Fruit fly (Drosophila melanogaster) whole organism, embryonic: Measurements from ENCODE around the gene CG15473.

ENCODE experiments used
- BEAF-32 ChIP-seq: fragments of 200-800 bp; sonication (Bioruptor generic); optimal IDR thresholded peaks from 3 replicates; lab custom pipeline; 2017; ENCODE audit warnings: missing biosample characterization, missing genetic modification characterization, mild to moderate bottlenecking, moderate library complexity, missing genetic modification reagents
- CG10431 ChIP-seq: fragments of 200-800 bp; sonication (Bioruptor generic); optimal IDR thresholded peaks from 3 replicates; lab custom pipeline; 2018; ENCODE audit warnings: missing biosample characterization, mild to moderate bottlenecking, missing genetic modification characterization
- CG12219 ChIP-seq: fragments of 200-800 bp; sonication (Bioruptor generic); optimal IDR thresholded peaks from 3 replicates; lab custom pipeline; 2018; ENCODE audit warnings: missing biosample characterization, mild to moderate bottlenecking, missing genetic modification characterization
- CG13296 ChIP-seq: fragments of 200-800 bp; sonication (Bioruptor generic); optimal IDR thresholded peaks from 3 replicates; lab custom pipeline; 2018; ENCODE audit warnings: missing biosample characterization, mild to moderate bottlenecking, missing genetic modification characterization
- CG15011 ChIP-seq: fragments of 200-800 bp; sonication (Bioruptor generic); optimal IDR thresholded peaks from 3 replicates; lab custom pipeline; 2018; ENCODE audit warnings: missing biosample characterization, mild to moderate bottlenecking, missing genetic modification characterization
- CG15514 ChIP-seq: fragments of 200-800 bp; sonication (Bioruptor generic); optimal IDR thresholded peaks from 3 replicates; lab custom pipeline; 2017; ENCODE audit warnings: missing biosample characterization, missing genetic modification characterization, mild to moderate bottlenecking, moderate library complexity, missing genetic modification reagents
- CG17568 ChIP-seq: fragments of 200-800 bp; sonication (Bioruptor generic); optimal IDR thresholded peaks from 2 replicates; lab custom pipeline; 2018; ENCODE audit warnings: missing biosample characterization, mild to moderate bottlenecking, missing genetic modification characterization, moderate library complexity
- CG2875 ChIP-seq: fragments of 200-800 bp; sonication (Bioruptor generic); optimal IDR thresholded peaks from 2 replicates; lab custom pipeline; 2017; ENCODE audit warnings: missing biosample characterization, mild to moderate bottlenecking, missing genetic modification characterization, missing genetic modification reagents
- CG33557 ChIP-seq: fragments of 200-800 bp; sonication (Bioruptor generic); optimal IDR thresholded peaks from 2 replicates; lab custom pipeline; 2019; ENCODE audit warnings: missing biosample characterization, mild to moderate bottlenecking, missing genetic modification characterization, moderate library complexity
- CG34376 ChIP-seq: fragments of 200-800 bp; sonication (Bioruptor generic); optimal IDR thresholded peaks from 2 replicates; lab custom pipeline; 2018; ENCODE audit warnings: missing biosample characterization, mild to moderate bottlenecking, missing genetic modification characterization
- CG34422 ChIP-seq: fragments of 200-800 bp; sonication (Bioruptor generic); IDR thresholded peaks from 3 replicates; pipeline ENCODE4 v1.3.6; 2022; ENCODE audit warnings: missing biosample characterization, missing genetic modification characterization
- CG42726 ChIP-seq: fragments of 200-800 bp; sonication (Bioruptor generic); IDR thresholded peaks from 2 replicates; pipeline ENCODE4 v1.3.6; 2022; ENCODE audit warnings: missing biosample characterization, missing genetic modification characterization; ENCODE audit not compliant: partially characterized antibody
- CG4360 ChIP-seq: fragments of 200-800 bp; sonication (Bioruptor generic); IDR thresholded peaks from 2 replicates; pipeline ENCODE4 v1.3.6; 2022; ENCODE audit warnings: missing biosample characterization, missing genetic modification characterization
- CG4404 ChIP-seq: fragments of 200-800 bp; sonication (Bioruptor generic); IDR thresholded peaks from 2 replicates; pipeline ENCODE4 v1.3.6; 2022; ENCODE audit warnings: missing biosample characterization, missing genetic modification characterization
- CG7357 ChIP-seq: fragments of 200-800 bp; sonication (Bioruptor generic); IDR thresholded peaks from 3 replicates; pipeline ENCODE4 v1.3.6; 2022; ENCODE audit warnings: missing biosample characterization, missing genetic modification characterization
- CG9437 ChIP-seq: fragments of 200-800 bp; sonication (Bioruptor generic); optimal IDR thresholded peaks from 2 replicates; lab custom pipeline; 2018; ENCODE audit warnings: missing biosample characterization, mild to moderate bottlenecking, missing genetic modification characterization
- CG9609 ChIP-seq: fragments of 200-800 bp; sonication (Bioruptor generic); optimal IDR thresholded peaks from 3 replicates; lab custom pipeline; 2016; ENCODE audit warnings: missing biosample characterization, missing genetic modification characterization
- CTCF ChIP-seq: fragments of 200-800 bp; sonication (Bioruptor generic); optimal IDR thresholded peaks from 2 replicates; lab custom pipeline; 2017; ENCODE audit warnings: missing biosample characterization, mild to moderate bottlenecking, missing genetic modification characterization, moderate library complexity
- Chrac-16 ChIP-seq: fragments of 200-800 bp; sonication (Bioruptor generic); optimal IDR thresholded peaks from 3 replicates; lab custom pipeline; 2016; ENCODE audit warnings: missing biosample characterization, missing genetic modification characterization
- CoRest ChIP-seq: fragments of 200-800 bp; sonication (Bioruptor generic); optimal IDR thresholded peaks from 3 replicates; lab custom pipeline; 2018; ENCODE audit warnings: missing biosample characterization, mild to moderate bottlenecking, missing genetic modification characterization, moderate library complexity
- D ChIP-seq, 2 experiments: fragments of 200-800 bp in 1 of 2; fragments of >200 bp in 1 of 2; sonication (Bioruptor generic) in 1 of 2; optimal IDR thresholded peaks; 2 replicates in 1 of 2; 3 replicates in 1 of 2; lab custom pipeline; 2017; ENCODE audit warnings: mild to moderate bottlenecking in 1 of 2, missing biosample characterization in 1 of 2, missing genetic modification characterization in 1 of 2, missing genetic modification reagents in 1 of 2
- Dad ChIP-seq: fragments of 200-800 bp; sonication (Bioruptor generic); optimal IDR thresholded peaks from 3 replicates; lab custom pipeline; 2016; ENCODE audit warnings: missing biosample characterization, missing genetic modification characterization
- Elba2 ChIP-seq: fragments of 200-800 bp; sonication (Bioruptor generic); optimal IDR thresholded peaks from 3 replicates; lab custom pipeline; 2016; ENCODE audit warnings: missing biosample characterization, missing genetic modification characterization
- Ets97D ChIP-seq: fragments of 200-800 bp; sonication (Bioruptor generic); optimal IDR thresholded peaks from 3 replicates; lab custom pipeline; 2016; ENCODE audit warnings: missing biosample characterization, missing genetic modification characterization
- Fer2 ChIP-seq: fragments of 200-800 bp; sonication (Bioruptor generic); optimal IDR thresholded peaks from 2 replicates; lab custom pipeline; 2018; ENCODE audit warnings: missing biosample characterization, mild to moderate bottlenecking, missing genetic modification characterization, moderate library complexity
- Hr39 ChIP-seq: fragments of >200 bp; optimal IDR thresholded peaks from 2 replicates; lab custom pipeline; 2017
- Jarid2 ChIP-seq: fragments of 200-800 bp; sonication (Bioruptor generic); optimal IDR thresholded peaks from 3 replicates; lab custom pipeline; 2017; ENCODE audit warnings: mild to moderate bottlenecking, missing biosample characterization, missing genetic modification reagents, missing genetic modification characterization
- Lhr ChIP-seq: fragments of 200-800 bp; sonication (Bioruptor generic); optimal IDR thresholded peaks from 3 replicates; lab custom pipeline; 2017; ENCODE audit warnings: mild to moderate bottlenecking, missing biosample characterization, missing genetic modification reagents, missing genetic modification characterization
- Lim3 ChIP-seq: fragments of 200-800 bp; sonication (Bioruptor generic); IDR thresholded peaks from 2 replicates; pipeline ENCODE4 v1.3.6; 2022; ENCODE audit warnings: missing biosample characterization, missing genetic modification characterization
- MESR4 ChIP-seq: fragments of 200-800 bp; sonication (Bioruptor generic); optimal IDR thresholded peaks from 2 replicates; lab custom pipeline; 2018; ENCODE audit warnings: missing biosample characterization, mild to moderate bottlenecking, missing genetic modification characterization, moderate library complexity
- MTF-1 ChIP-seq: fragments of 200-800 bp; sonication (Bioruptor generic); optimal IDR thresholded peaks from 2 replicates; lab custom pipeline; 2018; ENCODE audit warnings: missing biosample characterization, mild to moderate bottlenecking, missing genetic modification characterization, borderline replicate concordance
- Meics ChIP-seq: fragments of 200-800 bp; sonication (Bioruptor generic); optimal IDR thresholded peaks from 2 replicates; lab custom pipeline; 2017; ENCODE audit warnings: missing biosample characterization, mild to moderate bottlenecking, missing genetic modification characterization
- Mes4 ChIP-seq: fragments of 200-800 bp; sonication (Bioruptor generic); optimal IDR thresholded peaks from 2 replicates; lab custom pipeline; 2016; ENCODE audit warnings: missing biosample characterization, missing genetic modification characterization
- Side ChIP-seq: fragments of 200-800 bp; sonication (Bioruptor generic); optimal IDR thresholded peaks from 2 replicates; lab custom pipeline; 2016; ENCODE audit warnings: missing biosample characterization, missing genetic modification characterization
- dan ChIP-seq: fragments of 200-800 bp; sonication (Bioruptor generic); IDR thresholded peaks from 2 replicates; pipeline ENCODE4 v1.3.6; 2022; ENCODE audit warnings: missing biosample characterization, missing genetic modification characterization
- danr ChIP-seq: fragments of 200-800 bp; sonication (Bioruptor generic); IDR thresholded peaks from 2 replicates; pipeline ENCODE4 v1.3.6; 2022; ENCODE audit warnings: missing biosample characterization, missing genetic modification characterization
- eyg ChIP-seq: fragments of 200-800 bp; sonication (Bioruptor generic); optimal IDR thresholded peaks from 3 replicates; lab custom pipeline; 2016; ENCODE audit warnings: missing biosample characterization, missing genetic modification characterization
- gro ChIP-seq: fragments of 200-800 bp; sonication (Bioruptor generic); optimal IDR thresholded peaks from 2 replicates; lab custom pipeline; 2016; ENCODE audit warnings: missing biosample characterization, missing genetic modification characterization
- ham ChIP-seq: fragments of 200-800 bp; sonication (Bioruptor generic); IDR thresholded peaks from 2 replicates; pipeline ENCODE4 v1.3.6; 2022; ENCODE audit warnings: missing biosample characterization, missing genetic modification characterization
- her ChIP-seq: fragments of 200-800 bp; sonication (Bioruptor generic); optimal IDR thresholded peaks from 2 replicates; lab custom pipeline; 2016; ENCODE audit warnings: missing biosample characterization, missing genetic modification characterization
- jigr1 ChIP-seq: fragments of 200-800 bp; sonication (Bioruptor generic); IDR thresholded peaks from 3 replicates; pipeline ENCODE4 v1.3.6; 2022; ENCODE audit warnings: missing biosample characterization, missing genetic modification characterization
- kah ChIP-seq: fragments of 200-800 bp; sonication (Bioruptor generic); optimal IDR thresholded peaks from 2 replicates; lab custom pipeline; 2018; ENCODE audit warnings: missing biosample characterization, mild to moderate bottlenecking, missing genetic modification characterization
- maf-S ChIP-seq: fragments of 200-800 bp; sonication (Bioruptor generic); optimal IDR thresholded peaks from 2 replicates; lab custom pipeline; 2016; ENCODE audit warnings: missing biosample characterization, missing genetic modification characterization
- nom ChIP-seq: fragments of 200-800 bp; sonication (Bioruptor generic); optimal IDR thresholded peaks from 2 replicates; lab custom pipeline; 2017; ENCODE audit warnings: missing biosample characterization, missing genetic modification characterization, mild to moderate bottlenecking, moderate library complexity, missing genetic modification reagents
- pros ChIP-seq: fragments of 200-800 bp; sonication (Bioruptor generic); optimal IDR thresholded peaks from 3 replicates; lab custom pipeline; 2019; ENCODE audit warnings: missing biosample characterization, mild to moderate bottlenecking, missing genetic modification characterization, moderate library complexity
- sima ChIP-seq: fragments of 200-800 bp; sonication (Bioruptor generic); optimal IDR thresholded peaks from 2 replicates; lab custom pipeline; 2016; ENCODE audit warnings: missing biosample characterization, missing genetic modification characterization
- sob ChIP-seq: fragments of 200-800 bp; sonication (Bioruptor generic); IDR thresholded peaks from 2 replicates; pipeline ENCODE4 v1.3.6; 2022; ENCODE audit warnings: missing biosample characterization, missing genetic modification characterization
- tin ChIP-seq: fragments of 200-800 bp; sonication (Bioruptor generic); optimal IDR thresholded peaks from 3 replicates; lab custom pipeline; 2016; ENCODE audit warnings: missing biosample characterization, missing genetic modification characterization
- twi ChIP-seq: fragments of 200-800 bp; optimal IDR thresholded peaks from 2 replicates; lab custom pipeline; 2019; ENCODE audit warnings: missing biosample characterization, mild to moderate bottlenecking, missing genetic modification characterization, moderate library complexity

The CG15473 gene

DNA sequence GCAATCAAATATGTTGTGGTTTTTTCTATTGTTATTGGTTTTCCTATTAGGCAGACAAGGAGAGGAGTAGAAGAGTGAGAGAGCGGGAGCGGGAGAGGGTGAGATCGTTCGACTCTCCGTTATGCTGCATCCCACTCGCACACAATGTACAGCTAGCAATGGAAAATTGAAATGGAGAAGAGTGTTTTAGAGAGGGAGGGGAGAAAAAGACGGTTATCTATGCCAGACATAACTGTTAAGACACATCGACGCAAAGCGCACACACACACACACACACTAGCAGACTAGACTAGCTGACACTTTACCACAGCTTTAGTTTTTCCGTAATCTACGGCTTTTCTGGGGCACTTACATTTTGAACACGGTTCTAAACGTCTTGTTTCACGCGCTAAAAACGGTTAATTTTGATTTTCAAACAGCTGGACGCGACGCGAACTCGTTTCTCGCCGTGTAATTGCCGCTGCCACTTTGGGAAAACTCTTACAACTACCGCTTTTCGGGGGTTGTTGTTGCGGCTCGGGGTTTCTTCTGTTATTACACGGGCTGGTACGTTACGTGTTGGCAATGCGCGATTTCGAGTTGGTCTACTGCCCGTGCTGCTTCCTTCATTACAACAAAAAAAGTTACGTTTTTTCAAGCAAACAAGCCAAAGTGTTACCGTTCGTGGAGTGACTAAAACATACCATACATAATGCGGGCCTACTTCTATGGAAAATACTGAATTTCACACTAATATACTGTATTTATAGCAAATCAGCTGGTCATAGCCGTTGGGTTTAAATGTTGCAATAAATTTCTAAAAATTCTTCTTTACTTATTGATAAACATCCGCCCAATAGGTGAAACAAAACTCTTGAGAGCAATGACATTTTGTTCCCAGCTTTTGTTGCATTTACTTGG, 24.9 kb upstream of the CG15473 start, which contains the start of gene fzr (continued):
- no peak for TF ChIP-seq CG4404
- no peak for TF ChIP-seq CG2875 (GFP tag; lab: Kevin White, UChicago)
- TF ChIP-seq CG13296 = no peak
- TF ChIP-seq tin = no peak
- no peak for TF ChIP-seq kah
- no peak for TF ChIP-seq CoRest (tag; lab: Kevin White, UChicago)
- TF ChIP-seq CG34422 = 0 out of 3 replicates have a peak, but pooled peaks have one; percentile 14
- TF ChIP-seq CTCF (GFP tag; lab: Kevin White, UChicago) = no peak
- peak; percentile 42 for TF ChIP-seq MESR4 (GFP tag; lab: Kevin White, UChicago)
- TF ChIP-seq sob (GFP tag; lab: Robert Waterston, UW) = 0 out of 2 replicates have a peak, but pooled peaks have one; percentile 5
- no peak for TF ChIP-seq Chrac-16 (GFP tag; lab: Kevin White, UChicago)
- TF ChIP-seq her (GFP tag; lab: Kevin White, UChicago) = no peak
- TF ChIP-seq Fer2 (tag; lab: Kevin White, UChicago) = no peak
- no peak for TF ChIP-seq CG15514
- TF ChIP-seq CG17568 (GFP tag; lab: Kevin White, UChicago) = peak; percentile 15
- no peak for TF ChIP-seq Lim3 (GFP tag; lab: Robert Waterston, UW)
- TF ChIP-seq Hr39 (lab: Kevin White, UChicago) = no peak
- peak; percentile 85 for TF ChIP-seq CG9437 (GFP tag; lab: Kevin White, UChicago)
- TF ChIP-seq jigr1 (GFP tag; lab: Robert Waterston, UW) = no peak
- TF ChIP-seq CG4360 (GFP tag; lab: Robert Waterston, UW) = peak; percentile 93
- no peak for TF ChIP-seq CG15011 (GFP tag; lab: Kevin White, UChicago)
- no peak for TF ChIP-seq Side (GFP tag; lab: Kevin White, UChicago)
- TF ChIP-seq CG42726 (GFP tag; lab: Robert Waterston, UW) = no peak
- no peak for TF ChIP-seq dan
- no peak for TF ChIP-seq Mes4 (GFP tag; lab: Kevin White, UChicago)
- TF ChIP-seq twi (tag; lab: Kevin White, UChicago) = no peak
- no peak for TF ChIP-seq CG33557
- peak; percentile 32 for TF ChIP-seq BEAF-32 (GFP tag; lab: Kevin White, UChicago)
- TF ChIP-seq sima (GFP tag; lab: Kevin White, UChicago) = no peak
- TF ChIP-seq gro (GFP tag; lab: Kevin White, UChicago) = no peak
- TF ChIP-seq Meics = no peak
- no peak for TF ChIP-seq MTF-1 (GFP tag; lab: Kevin White, UChicago)
- peak; percentile 62 for TF ChIP-seq D (optimal IDR thresholded peaks at IDR 0.05; lab: Kevin White, UChicago)
- TF ChIP-seq D (GFP tag; optimal IDR thresholded peaks at IDR 0.05; lab: Kevin White, UChicago) = no peak
- TF ChIP-seq Lhr (GFP tag; lab: Kevin White, UChicago) = peak; percentile 33
- TF ChIP-seq Dad = no peak
- no peak for TF ChIP-seq CG9609 (GFP tag; lab: Kevin White, UChicago)
- no peak for TF ChIP-seq CG34376
- TF ChIP-seq CG12219 = no peak
- peak; percentile 49 for TF ChIP-seq pros
- no peak for TF ChIP-seq nom
- TF ChIP-seq CG7357 = no peak
- no peak for TF ChIP-seq ham (GFP tag; lab: Robert Waterston, UW)
- TF ChIP-seq Jarid2 (GFP tag; lab: Kevin White, UChicago) = peak; percentile 73
- TF ChIP-seq danr = no peak
- TF ChIP-seq eyg (GFP tag; lab: Kevin White, UChicago) = no peak
- TF ChIP-seq maf-S (GFP tag; lab: Kevin White, UChicago) = no peak
- no peak for TF ChIP-seq Ets97D (GFP tag; lab: Kevin White, UChicago)
- no peak for TF ChIP-seq CG10431 (GFP tag; lab: Kevin White, UChicago)
- peak; percentile 88 for TF ChIP-seq Elba2 (GFP tag; lab: Kevin White, UChicago)
